Fruit fly (Drosophila melanogaster) whole organism: Measurements from ENCODE around the gene CG9171.

Experiments
- CG8478 ChIP-seq: fragments of >200 bp; optimal IDR thresholded peaks from 2 replicates; lab custom pipeline; 2018; ENCODE audit warnings: inconsistent platforms
- Dll ChIP-seq: fragments of >200 bp; optimal IDR thresholded peaks from 2 replicates; lab custom pipeline; 2017
- EcR ChIP-seq, 2 experiments: fragments of >200 bp; optimal IDR thresholded peaks; 2 replicates each; lab custom pipeline; 2017; ENCODE audit warnings: missing biosample characterization in 2 of 2, missing genetic modification characterization in 2 of 2, missing genetic modification reagents in 2 of 2
- psq ChIP-seq: fragments of >200 bp; optimal IDR thresholded peaks from 2 replicates; lab custom pipeline; 2017
- usp ChIP-seq: fragments of >200 bp; optimal IDR thresholded peaks from 2 replicates; lab custom pipeline; 2017; ENCODE audit warnings: missing biosample characterization, missing genetic modification characterization, mixed read lengths

DNA sequence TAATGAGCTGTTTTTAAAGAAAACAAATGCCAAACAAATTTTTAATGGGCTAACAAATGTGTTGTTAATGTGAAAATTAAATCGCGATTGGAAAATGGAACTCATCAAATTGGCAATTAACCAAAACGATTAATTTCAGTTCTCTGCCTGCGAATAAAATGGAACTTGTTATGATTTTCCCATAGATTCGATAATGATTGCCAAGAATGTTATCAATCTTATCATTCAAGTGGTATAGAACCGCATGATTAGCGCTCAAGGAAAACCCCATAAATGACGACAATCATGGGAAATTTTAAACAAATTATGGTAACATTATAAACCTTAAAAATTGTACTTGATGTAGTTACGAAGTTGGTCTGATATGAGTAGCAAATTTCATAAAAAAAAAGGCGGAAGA lies 1.4 kb downstream of the CG9171 start:
- TF ChIP-seq CG8478 (no peak), usp (GFP tag; lab: Kevin White, UChicago) (no peak), psq (lab: Kevin White, UChicago) (no peak), EcR (GFP tag; optimal IDR thresholded peaks at IDR 0.05; lab: Kevin White, UChicago) (no peak), Dll (lab: Kevin White, UChicago) (no peak)
